Fruit fly (Drosophila melanogaster) whole organism, embryonic: ENCODE measurements around the gene CCKLR-17D1.

Experiments used
- CG10321 ChIP-seq: fragments of 200-800 bp; sonication (Bioruptor generic); IDR thresholded peaks from 2 replicates; pipeline ENCODE4 v1.3.6; 2022; ENCODE audit warnings: missing biosample characterization, missing genetic modification characterization
- CG10979 ChIP-seq: fragments of 200-800 bp; sonication (Bioruptor generic); optimal IDR thresholded peaks from 2 replicates; lab custom pipeline; 2018; ENCODE audit warnings: missing biosample characterization, mild to moderate bottlenecking, missing genetic modification characterization, moderate library complexity
- CG1233 ChIP-seq: fragments of 200-800 bp; sonication (Bioruptor generic); optimal IDR thresholded peaks from 4 replicates; lab custom pipeline; 2018; ENCODE audit warnings: missing biosample characterization, mild to moderate bottlenecking, missing genetic modification characterization
- CG18764 ChIP-seq: fragments of 200-800 bp; sonication (Bioruptor generic); optimal IDR thresholded peaks from 3 replicates; lab custom pipeline; 2016; ENCODE audit warnings: missing biosample characterization, missing genetic modification characterization
- CG2678 ChIP-seq: fragments of 200-800 bp; sonication (Bioruptor generic); optimal IDR thresholded peaks from 3 replicates; lab custom pipeline; 2019; ENCODE audit warnings: missing biosample characterization, mild to moderate bottlenecking, missing genetic modification characterization, moderate library complexity
- CG2889 ChIP-seq: fragments of 200-800 bp; sonication (Bioruptor generic); IDR thresholded peaks from 3 replicates; pipeline ENCODE4 v1.3.6; 2022; ENCODE audit warnings: missing biosample characterization, missing genetic modification characterization
- CG3407 ChIP-seq: fragments of 200-800 bp; sonication (Bioruptor generic); optimal IDR thresholded peaks from 2 replicates; lab custom pipeline; 2018; ENCODE audit warnings: missing biosample characterization, mild to moderate bottlenecking, missing genetic modification characterization
- CG34224 ChIP-seq: fragments of 200-800 bp; sonication (Bioruptor generic); IDR thresholded peaks from 3 replicates; pipeline ENCODE4 v1.3.6; 2022; ENCODE audit warnings: missing biosample characterization, missing genetic modification characterization; ENCODE audit not compliant: partially characterized antibody
- CG3726 ChIP-seq: fragments of 200-800 bp; sonication (Bioruptor generic); IDR thresholded peaks from 3 replicates; pipeline ENCODE4, ENCODE4 v1.3.6; 2022; ENCODE audit warnings: missing biosample characterization, missing genetic modification characterization
- CG5953 ChIP-seq: fragments of 200-800 bp; sonication (Bioruptor generic); IDR thresholded peaks from 2 replicates; pipeline ENCODE4 v1.3.6; 2022; ENCODE audit warnings: missing biosample characterization, missing genetic modification characterization
- CG6654 ChIP-seq: fragments of 200-800 bp; sonication (Bioruptor generic); optimal IDR thresholded peaks from 2 replicates; lab custom pipeline; 2017; ENCODE audit warnings: missing biosample characterization, mild to moderate bottlenecking, missing genetic modification characterization
- CG7839 ChIP-seq: fragments of 200-800 bp; sonication (Bioruptor generic); optimal IDR thresholded peaks from 3 replicates; lab custom pipeline; 2018; ENCODE audit warnings: missing biosample characterization, mild to moderate bottlenecking, missing genetic modification characterization, moderate library complexity
- CG8388 ChIP-seq: fragments of 200-800 bp; sonication (Bioruptor generic); optimal IDR thresholded peaks from 2 replicates; lab custom pipeline; 2019; ENCODE audit warnings: missing biosample characterization, mild to moderate bottlenecking, missing genetic modification characterization, moderate library complexity
- D19A ChIP-seq: fragments of 200-800 bp; optimal IDR thresholded peaks from 3 replicates; lab custom pipeline; 2019; ENCODE audit warnings: missing biosample characterization, mild to moderate bottlenecking, missing genetic modification characterization, moderate library complexity
- Drgx ChIP-seq: fragments of 200-800 bp; sonication (Bioruptor generic); IDR thresholded peaks from 2 replicates; pipeline ENCODE4 v1.3.6; 2022; ENCODE audit warnings: missing biosample characterization, missing genetic modification characterization
- E2f2 ChIP-seq: fragments of 200-800 bp; sonication (Bioruptor generic); IDR thresholded peaks from 2 replicates; pipeline ENCODE4 v1.3.6; 2022; ENCODE audit warnings: missing biosample characterization, missing genetic modification characterization
- H2.0 ChIP-seq: fragments of 200-800 bp; sonication (Bioruptor generic); IDR thresholded peaks from 2 replicates; pipeline ENCODE4 v1.3.6; 2022; ENCODE audit warnings: missing biosample characterization, missing genetic modification characterization
- HLH4C ChIP-seq: fragments of 200-800 bp; sonication (Bioruptor generic); IDR thresholded peaks from 3 replicates; pipeline ENCODE4 v1.3.6; 2022; ENCODE audit warnings: missing biosample characterization, missing genetic modification characterization; ENCODE audit not compliant: partially characterized antibody
- HmgD ChIP-seq: fragments of 200-800 bp; sonication (Bioruptor generic); optimal IDR thresholded peaks from 3 replicates; lab custom pipeline; 2016; ENCODE audit warnings: missing biosample characterization, missing genetic modification characterization
- MTF-1 ChIP-seq: fragments of 200-800 bp; sonication (Bioruptor generic); optimal IDR thresholded peaks from 2 replicates; lab custom pipeline; 2018; ENCODE audit warnings: missing biosample characterization, mild to moderate bottlenecking, missing genetic modification characterization, borderline replicate concordance
- Meics ChIP-seq: fragments of 200-800 bp; sonication (Bioruptor generic); optimal IDR thresholded peaks from 2 replicates; lab custom pipeline; 2017; ENCODE audit warnings: missing biosample characterization, mild to moderate bottlenecking, missing genetic modification characterization
- Opbp ChIP-seq: fragments of 200-800 bp; sonication (Bioruptor generic); IDR thresholded peaks from 3 replicates; pipeline ENCODE4 v1.3.6; 2022; ENCODE audit warnings: missing biosample characterization, missing genetic modification characterization; ENCODE audit not compliant: partially characterized antibody
- PHDP ChIP-seq: fragments of 200-800 bp; sonication (Bioruptor generic); optimal IDR thresholded peaks from 3 replicates; lab custom pipeline; 2018; ENCODE audit warnings: missing biosample characterization, mild to moderate bottlenecking, missing genetic modification characterization, moderate library complexity
- Ssrp ChIP-seq: fragments of 200-800 bp; sonication (Bioruptor generic); optimal IDR thresholded peaks from 2 replicates; lab custom pipeline; 2018; ENCODE audit warnings: missing biosample characterization, mild to moderate bottlenecking, missing genetic modification characterization, moderate library complexity
- YL-1 ChIP-seq: fragments of 200-800 bp; sonication (Bioruptor generic); optimal IDR thresholded peaks from 3 replicates; lab custom pipeline; 2017; ENCODE audit warnings: missing biosample characterization, mild to moderate bottlenecking, missing genetic modification characterization
- al ChIP-seq: fragments of 200-800 bp; sonication (Bioruptor generic); IDR thresholded peaks from 2 replicates; pipeline ENCODE4 v1.3.6; 2022; ENCODE audit warnings: missing biosample characterization, missing genetic modification characterization
- btn ChIP-seq: fragments of 200-800 bp; sonication (Bioruptor generic); optimal IDR thresholded peaks from 2 replicates; lab custom pipeline; 2016; ENCODE audit warnings: missing biosample characterization, missing genetic modification characterization
- caup ChIP-seq: fragments of 200-800 bp; sonication (Bioruptor generic); optimal IDR thresholded peaks from 3 replicates; lab custom pipeline; 2017; ENCODE audit warnings: missing biosample characterization, mild to moderate bottlenecking, missing genetic modification characterization, moderate library complexity; ENCODE audit not compliant: severe bottlenecking
- crc ChIP-seq: fragments of 200-800 bp; sonication (Bioruptor generic); optimal IDR thresholded peaks from 2 replicates; lab custom pipeline; 2016; ENCODE audit warnings: missing biosample characterization, missing genetic modification characterization
- crol ChIP-seq: fragments of 200-800 bp; sonication (Bioruptor generic); IDR thresholded peaks from 2 replicates; pipeline ENCODE4 v1.3.6; 2022; ENCODE audit warnings: missing biosample characterization, missing genetic modification characterization
- eyg ChIP-seq: fragments of 200-800 bp; sonication (Bioruptor generic); optimal IDR thresholded peaks from 3 replicates; lab custom pipeline; 2016; ENCODE audit warnings: missing biosample characterization, missing genetic modification characterization
- fd96Cb ChIP-seq: fragments of 200-800 bp; sonication (Bioruptor generic); optimal IDR thresholded peaks from 2 replicates; lab custom pipeline; 2018; ENCODE audit warnings: missing biosample characterization, mild to moderate bottlenecking, missing genetic modification characterization, moderate library complexity
- gem ChIP-seq: fragments of 200-800 bp; sonication (Bioruptor generic); optimal IDR thresholded peaks from 2 replicates; lab custom pipeline; 2019; ENCODE audit warnings: missing biosample characterization, mild to moderate bottlenecking, missing genetic modification characterization, moderate library complexity
- gfzf ChIP-seq: fragments of 200-800 bp; sonication (Bioruptor generic); optimal IDR thresholded peaks from 2 replicates; lab custom pipeline; 2016; ENCODE audit warnings: missing biosample characterization, mild to moderate bottlenecking, missing genetic modification characterization, moderate library complexity
- insv ChIP-seq, 2 experiments: fragments of 200-800 bp; sonication (Bioruptor generic); optimal IDR thresholded peaks; 3 replicates each; lab custom pipeline; 2016 to 2018; ENCODE audit warnings: missing biosample characterization in 2 of 2, missing genetic modification characterization in 2 of 2
- kni ChIP-seq: fragments of 200-800 bp; sonication (Bioruptor generic); optimal IDR thresholded peaks from 3 replicates; lab custom pipeline; 2017; ENCODE audit warnings: mild to moderate bottlenecking, missing biosample characterization, missing genetic modification reagents, missing genetic modification characterization
- lbe ChIP-seq: fragments of 200-800 bp; sonication (Bioruptor generic); optimal IDR thresholded peaks from 2 replicates; lab custom pipeline; 2016; ENCODE audit warnings: missing biosample characterization, mild to moderate bottlenecking, missing genetic modification characterization
- otp ChIP-seq: fragments of 200-800 bp; sonication (Bioruptor generic); IDR thresholded peaks from 3 replicates; pipeline ENCODE4, ENCODE4 v1.3.6; 2022; ENCODE audit warnings: missing biosample characterization, missing genetic modification characterization
- p53 ChIP-seq: fragments of 200-800 bp; sonication (Bioruptor generic); optimal IDR thresholded peaks from 2 replicates; lab custom pipeline; 2016; ENCODE audit warnings: missing biosample characterization, missing genetic modification characterization
- phol ChIP-seq: fragments of 200-800 bp; sonication (Bioruptor generic); optimal IDR thresholded peaks from 3 replicates; lab custom pipeline; 2018; ENCODE audit warnings: missing biosample characterization, mild to moderate bottlenecking, missing genetic modification characterization, moderate library complexity
- pita ChIP-seq: fragments of 200-800 bp; sonication (Bioruptor generic); optimal IDR thresholded peaks from 2 replicates; lab custom pipeline; 2017; ENCODE audit warnings: missing biosample characterization, mild to moderate bottlenecking, missing genetic modification characterization
- pum ChIP-seq: fragments of 200-800 bp; sonication (Bioruptor generic); optimal IDR thresholded peaks from 2 replicates; lab custom pipeline; 2016; ENCODE audit warnings: missing biosample characterization, missing genetic modification characterization
- sc ChIP-seq, 3 experiments: fragments of >200 bp in 2 of 3; fragments of 200-800 bp in 1 of 3; sonication (Bioruptor generic) in 1 of 3; optimal IDR thresholded peaks; 2 replicates in 2 of 3; 3 replicates in 1 of 3; lab custom pipeline; 2017; ENCODE audit warnings: mild to moderate bottlenecking in 1 of 3, missing biosample characterization in 1 of 3, missing genetic modification characterization in 1 of 3, missing genetic modification reagents in 1 of 3
- slp2 ChIP-seq: fragments of 200-800 bp; sonication (Bioruptor generic); optimal IDR thresholded peaks from 2 replicates; lab custom pipeline; 2016; ENCODE audit warnings: missing biosample characterization, missing genetic modification characterization
- tap ChIP-seq: fragments of 200-800 bp; optimal IDR thresholded peaks from 3 replicates; lab custom pipeline; 2019; ENCODE audit warnings: missing biosample characterization, mild to moderate bottlenecking, missing genetic modification characterization, moderate library complexity
- unpg ChIP-seq: fragments of 200-800 bp; sonication (Bioruptor generic); optimal IDR thresholded peaks from 3 replicates; lab custom pipeline; 2018; ENCODE audit warnings: missing biosample characterization, mild to moderate bottlenecking, missing genetic modification characterization, moderate library complexity
- vnd ChIP-seq: fragments of 200-800 bp; sonication (Bioruptor generic); IDR thresholded peaks from 3 replicates; pipeline ENCODE4 v1.3.6; 2022; ENCODE audit warnings: missing biosample characterization, missing genetic modification characterization; ENCODE audit not compliant: partially characterized antibody
- yki ChIP-seq: fragments of >200 bp; optimal IDR thresholded peaks from 3 replicates; lab custom pipeline; 2018
- zfh2 ChIP-seq: fragments of 200-800 bp; sonication (Bioruptor generic); optimal IDR thresholded peaks from 2 replicates; lab custom pipeline; 2016; ENCODE audit warnings: missing biosample characterization, missing genetic modification characterization

CCKLR-17D1 gene

DNA sequence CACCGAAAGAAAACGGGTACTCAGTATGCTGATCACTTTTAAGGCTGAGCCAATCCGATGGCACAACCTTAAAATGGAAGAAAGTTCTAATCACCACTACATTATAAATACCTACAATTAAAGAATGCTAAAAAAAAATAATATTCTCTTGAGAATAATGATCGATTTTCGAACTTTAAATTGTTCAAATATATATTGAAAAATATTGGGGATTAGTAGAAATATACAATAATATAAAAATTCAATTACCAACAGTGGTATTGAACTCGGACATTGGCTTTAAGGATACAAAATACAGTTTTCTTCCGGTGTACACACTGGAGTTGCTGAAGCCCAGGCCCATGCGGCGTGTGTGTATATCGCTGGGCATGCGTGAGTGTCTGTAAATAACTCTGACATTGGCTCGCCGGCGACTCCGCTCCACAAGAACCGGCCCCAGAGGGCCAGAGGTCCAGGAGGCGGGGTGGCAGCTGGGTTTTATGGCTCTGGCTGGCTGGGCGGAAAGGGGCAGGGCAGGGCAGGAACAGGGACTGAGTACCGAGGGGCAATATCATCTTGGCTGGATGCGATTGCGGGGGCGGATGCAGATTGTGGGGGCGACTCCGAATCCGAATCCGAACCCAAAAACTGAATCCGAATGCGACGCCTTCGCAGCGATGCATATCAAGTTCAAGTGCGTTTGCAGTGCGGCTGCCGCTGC, 49.6 kb upstream of the CCKLR-17D1 start (continued):
- TF ChIP-seq CG6654 (GFP tag; lab: Kevin White, UChicago) = no peak
- peak; percentile 61 for TF ChIP-seq CG3407 (GFP tag; lab: Kevin White, UChicago)
- peak; percentile 8 for TF ChIP-seq YL-1 (GFP tag; lab: Kevin White, UChicago)
- TF ChIP-seq yki (lab: Kevin White, UChicago) = no peak
- peak; percentile 87 for TF ChIP-seq CG8388 (GFP tag; lab: Kevin White, UChicago)
- TF ChIP-seq sc (optimal IDR thresholded peaks at IDR 0.05; lab: Kevin White, UChicago) = no peak
- peak; percentile 63 for TF ChIP-seq sc (GFP tag; optimal IDR thresholded peaks at IDR 0.05; lab: Kevin White, UChicago)
- TF ChIP-seq Meics = peak; percentile 25
- no peak for TF ChIP-seq MTF-1 (GFP tag; lab: Kevin White, UChicago)
- peak; percentile 21 for TF ChIP-seq pum (GFP tag; lab: Kevin White, UChicago)
- no peak for TF ChIP-seq caup (GFP tag; lab: Kevin White, UChicago)
- peak; percentile 60 for TF ChIP-seq D19A (tag; lab: Kevin White, UChicago)
- TF ChIP-seq eyg (GFP tag; lab: Kevin White, UChicago) = no peak
- peak; percentile 87 for TF ChIP-seq CG10979 (tag; lab: Kevin White, UChicago)
- peak; percentile 12 for TF ChIP-seq CG1233 (GFP tag; lab: Kevin White, UChicago)
- no peak for TF ChIP-seq vnd
- 0 out of 2 replicates have a peak, but pooled peaks have one; percentile 9 for TF ChIP-seq E2f2 (GFP tag; lab: Robert Waterston, UW)
- no peak for TF ChIP-seq CG5953 (GFP tag; lab: Robert Waterston, UW)
- peak; percentile 21 for TF ChIP-seq tap (tag; lab: Kevin White, UChicago)
- peak; percentile 66 for TF ChIP-seq fd96Cb (tag; lab: Kevin White, UChicago)
- no peak for TF ChIP-seq crc (GFP tag; lab: Kevin White, UChicago)
- TF ChIP-seq H2.0 (GFP tag; lab: Robert Waterston, UW) = no peak
- TF ChIP-seq insv (GFP tag; optimal IDR thresholded peaks at IDR 0.05; lab: Kevin White, UChicago) = no peak
- no peak for TF ChIP-seq btn
- TF ChIP-seq otp (GFP tag; lab: Robert Waterston, UW) = no peak
- TF ChIP-seq gfzf = no peak
- TF ChIP-seq kni (GFP tag; lab: Kevin White, UChicago) = no peak
- no peak for TF ChIP-seq p53 (GFP tag; lab: Kevin White, UChicago)
- TF ChIP-seq unpg (GFP tag; lab: Kevin White, UChicago) = peak; percentile 63
- TF ChIP-seq crol = peak; percentile 86
- no peak for TF ChIP-seq slp2
- peak; percentile 87 for TF ChIP-seq gem (tag; lab: Kevin White, UChicago)
- peak; percentile 64 for TF ChIP-seq PHDP (tag; lab: Kevin White, UChicago)
- no peak for TF ChIP-seq Opbp
- no peak for TF ChIP-seq CG10321 (GFP tag; lab: Robert Waterston, UW)
- no peak for TF ChIP-seq CG34224 (GFP tag; lab: Robert Waterston, UW)
- TF ChIP-seq lbe (GFP tag; lab: Kevin White, UChicago) = peak; percentile 31
- peak; percentile 48; the same call in 1 of the 3 replicates for TF ChIP-seq CG3726 (GFP tag; lab: Robert Waterston, UW)
- TF ChIP-seq Drgx = peak; percentile 64
- no peak for TF ChIP-seq CG2889
- no peak for TF ChIP-seq pita (GFP tag; lab: Kevin White, UChicago)
- TF ChIP-seq zfh2 (GFP tag; lab: Kevin White, UChicago) = no peak
- TF ChIP-seq HLH4C (GFP tag; lab: Robert Waterston, UW) = no peak
- TF ChIP-seq phol = peak; percentile 75
- TF ChIP-seq CG7839 (tag; lab: Kevin White, UChicago) = peak; percentile 79
- TF ChIP-seq CG18764 (GFP tag; lab: Kevin White, UChicago) = peak; percentile 19
- no peak for TF ChIP-seq al (GFP tag; lab: Robert Waterston, UW)
- TF ChIP-seq Ssrp (tag; lab: Kevin White, UChicago) = peak; percentile 85
- TF ChIP-seq HmgD = no peak
- peak; percentile 73 for TF ChIP-seq CG2678
